Worm (Caenorhabditis elegans): ENCODE measurements around the gene nhr-195.

nhr-195 gene

DNA sequence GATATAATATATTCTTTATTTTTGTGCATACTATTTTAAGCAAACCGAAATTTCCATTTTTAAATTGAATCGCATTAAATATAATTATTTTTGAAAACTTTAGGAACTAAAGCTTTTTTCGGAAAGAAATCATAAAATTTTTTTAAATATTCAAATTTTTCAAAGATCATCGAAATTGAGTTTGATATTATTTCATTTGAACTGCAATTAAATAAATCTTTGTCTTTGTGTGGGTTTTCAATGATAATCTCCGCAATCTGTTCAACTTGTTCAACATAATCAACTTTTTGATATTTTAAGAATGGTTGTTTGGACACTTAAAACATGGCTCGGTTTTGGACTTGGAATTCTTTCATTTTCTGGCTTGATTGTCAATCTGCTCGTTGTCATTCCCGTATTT lies 37.0 kb upstream of the nhr-195 start, which contains the start of gene srx-2:
Gene srx-2 (plus strand): TSS at position 301 of the 400 bp plus-strand sequence.
- no peak for TF ChIP-seq B0336.3 (GFP tag; IDR thresholded peaks at IDR 0.05)
- no peak for TF ChIP-seq F22D6.2 (tag; optimal IDR thresholded peaks at IDR 0.05)
- no peak for TF ChIP-seq nhr-80 (tag; optimal IDR thresholded peaks at IDR 0.05)
- no peak for TF ChIP-seq ztf-18 (tag; optimal IDR thresholded peaks at IDR 0.05)
- TF ChIP-seq C17E4.6 (GFP tag; IDR thresholded peaks at IDR 0.05) = no peak
- no peak for TF ChIP-seq Y95B8A.8 (GFP tag; IDR thresholded peaks at IDR 0.05)
- TF ChIP-seq bed-1 (GFP tag; IDR thresholded peaks at IDR 0.05) = no peak
- no peak for TF ChIP-seq F39B2.1 (GFP tag; IDR thresholded peaks at IDR 0.05)
- no peak for TF ChIP-seq madf-3 (GFP tag; IDR thresholded peaks at IDR 0.05)
- TF ChIP-seq cebp-2 (GFP tag; IDR thresholded peaks at IDR 0.05) = no peak
- no peak for TF ChIP-seq Y53G8AR.9 (GFP tag; conservative IDR thresholded peaks at IDR 0.05)
- TF ChIP-seq B0019.2 (GFP tag; conservative IDR thresholded peaks at IDR 0.05) = no peak
- no peak for TF ChIP-seq ets-4 (GFP tag; optimal IDR thresholded peaks at IDR 0.05)
- TF ChIP-seq lin-26 (GFP tag; IDR thresholded peaks at IDR 0.05) = no peak
- no peak for TF ChIP-seq hrde-1 (tag; optimal IDR thresholded peaks at IDR 0.05; ENCODE audit: borderline replicate concordance)
- TF ChIP-seq F57C9.4 (tag; optimal IDR thresholded peaks at IDR 0.05) = no peak
- no peak for TF ChIP-seq K11D2.4 (GFP tag; IDR thresholded peaks at IDR 0.05)

DNA sequence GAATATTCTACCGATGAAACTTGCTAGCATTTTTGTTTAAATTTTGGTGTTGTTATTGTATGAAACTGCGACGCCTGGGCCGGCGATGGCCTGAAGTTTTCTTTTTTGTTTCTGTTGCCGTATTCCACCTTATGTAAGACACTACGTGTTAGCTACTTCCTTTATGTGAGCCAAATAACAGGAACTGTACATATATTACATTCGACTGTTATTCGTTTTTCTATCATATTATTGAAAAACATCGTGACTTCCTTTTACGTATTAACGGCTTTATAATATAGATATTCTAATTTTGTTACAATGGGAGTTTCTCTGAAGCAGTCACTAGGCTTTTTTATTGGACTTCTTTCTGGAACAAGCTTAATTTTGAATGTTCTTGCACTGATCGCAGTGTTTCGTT lies 33.1 kb upstream of the nhr-195 start, which contains the start of gene srx-3:
Gene srx-3 (plus strand): TSS at position 301 of the 400 bp plus-strand sequence.
- TF ChIP-seq tlf-1 (GFP tag; optimal IDR thresholded peaks at IDR 0.05) = no peak
- TF ChIP-seq cebp-2 (GFP tag; IDR thresholded peaks at IDR 0.05) = no peak
- TF ChIP-seq rcor-1 (GFP tag; IDR thresholded peaks at IDR 0.05) = no peak
- TF ChIP-seq madf-10 (tag; optimal IDR thresholded peaks at IDR 0.05) = no peak
- no peak for TF ChIP-seq snpc-1.1 (tag; optimal IDR thresholded peaks at IDR 0.05; ENCODE audit: insufficient read depth)
- no peak for TF ChIP-seq mel-28 (tag; optimal IDR thresholded peaks at IDR 0.05; ENCODE audit: borderline replicate concordance)

DNA sequence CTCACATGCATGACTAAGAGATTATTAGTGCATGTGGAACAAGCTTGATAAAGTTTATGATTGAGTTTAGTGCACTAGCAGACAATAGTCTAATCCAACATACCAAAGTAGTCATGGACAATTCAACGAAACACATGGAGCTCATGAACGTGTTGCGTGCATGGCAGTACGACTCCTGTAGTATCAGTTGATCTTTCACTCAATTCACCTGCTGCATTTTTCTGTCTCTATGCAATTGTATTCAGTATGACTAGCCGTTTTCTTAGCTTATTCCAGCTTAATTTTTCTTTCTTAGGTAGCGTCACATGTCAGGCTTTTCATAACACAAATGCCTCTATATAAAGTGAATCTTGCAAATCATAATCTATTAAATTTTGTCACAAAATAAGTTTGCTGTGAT lies 31.1 kb upstream of the nhr-195 start, which contains the start of gene srx-1:
Gene srx-1 (plus strand): TSS at position 382 of the 400 bp plus-strand sequence.
- no peak for TF ChIP-seq him-1 (tag; optimal IDR thresholded peaks at IDR 0.05)
- TF ChIP-seq aptf-3 (GFP tag; IDR thresholded peaks at IDR 0.05) = no peak
- TF ChIP-seq ztf-3 (GFP tag; optimal IDR thresholded peaks at IDR 0.05) = no peak

DNA sequence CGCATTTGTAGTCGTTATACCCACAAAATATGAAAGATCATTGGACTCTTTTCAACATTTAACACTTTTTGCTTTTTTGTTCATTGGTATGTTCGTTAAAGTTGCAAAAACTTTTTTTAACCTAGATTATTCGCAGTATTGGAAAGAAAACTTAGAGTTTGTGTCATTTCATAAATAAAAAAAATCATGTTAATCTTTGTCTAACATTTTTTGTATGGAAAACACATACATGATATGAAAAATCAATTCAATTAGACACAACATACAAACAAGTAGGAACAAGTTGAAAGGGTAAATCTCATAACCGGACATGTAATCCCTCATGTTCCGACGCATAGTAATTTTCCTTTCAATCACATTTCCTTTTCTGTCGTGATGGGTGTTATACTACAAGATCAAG lies 29.0 kb upstream of the nhr-195 start, which contains the start of gene F59E11.2:
Gene F59E11.2 (plus strand): TSS at position 301 of the 400 bp plus-strand sequence.
- TF ChIP-seq F23B12.7 (tag; optimal IDR thresholded peaks at IDR 0.05; ENCODE audit: insufficient read depth) = no peak
- TF ChIP-seq mes-4 (tag; optimal IDR thresholded peaks at IDR 0.05) = no peak
- no peak for TF ChIP-seq let-526 (GFP tag; IDR thresholded peaks at IDR 0.05)
- TF ChIP-seq tbp1 (GFP tag; optimal IDR thresholded peaks at IDR 0.05) = no peak
- no peak for TF ChIP-seq egrh-3 (GFP tag; IDR thresholded peaks at IDR 0.05)
- no peak for TF ChIP-seq madf-6 (GFP tag; IDR thresholded peaks at IDR 0.05)
- TF ChIP-seq akir-1 (GFP tag; optimal IDR thresholded peaks at IDR 0.05) = no peak
- no peak for TF ChIP-seq snpc-4 (GFP tag; optimal IDR thresholded peaks at IDR 0.05)
- no peak for TF ChIP-seq snpc-4 (tag; optimal IDR thresholded peaks at IDR 0.05)
- TF ChIP-seq bed-1 (GFP tag; IDR thresholded peaks at IDR 0.05) = no peak
- TF ChIP-seq Y56A3A.18 (GFP tag; IDR thresholded peaks at IDR 0.05) = no peak
